Fruit fly (Drosophila melanogaster): ENCODE data around the gene CG4098.

CG4098 gene

dm6 chr3L:16647578-16648113, 38.5 kb upstream of the CG4098 start, which contains the start of gene Abl (continued):
- TF ChIP-seq Fer1 (GFP tag; optimal IDR thresholded peaks at IDR 0.05) (peak; percentile 66), ranshi (GFP tag; IDR thresholded peaks at IDR 0.05) (no peak), bigmax (GFP tag; optimal IDR thresholded peaks at IDR 0.05) (peak; percentile 52), emc (GFP tag; optimal IDR thresholded peaks at IDR 0.05) (peak; percentile 58), CG18764 (GFP tag; optimal IDR thresholded peaks at IDR 0.05) (peak; percentile 65), vvl (GFP tag; IDR thresholded peaks at IDR 0.05) (peak; percentile 66), CG15073 (GFP tag; optimal IDR thresholded peaks at IDR 0.05) (no peak), Sry-β (GFP tag; optimal IDR thresholded peaks at IDR 0.05) (no peak), seq (GFP tag; IDR thresholded peaks at IDR 0.05) (peak; percentile 53; the same call in 1 of the 2 replicates), CG4617 (GFP tag; optimal IDR thresholded peaks at IDR 0.05; ENCODE audit: borderline replicate concordance) (peak; percentile 83), nerfin-2 (GFP tag; IDR thresholded peaks at IDR 0.05; ENCODE audit: partially characterized antibody) (peak; percentile 50; the same call in 1 of the 2 replicates), Dip2 (GFP tag; IDR thresholded peaks at IDR 0.05) (no peak), Xrp1 (GFP tag; IDR thresholded peaks at IDR 0.05) (peak; percentile 57), CG8388 (GFP tag; optimal IDR thresholded peaks at IDR 0.05) (no peak), Pdp1 (GFP tag; optimal IDR thresholded peaks at IDR 0.05) (peak; percentile 68 to 81), otp (GFP tag; IDR thresholded peaks at IDR 0.05) (peak; percentile 8; the same call in 2 of the 3 replicates), CG4404 (GFP tag; IDR thresholded peaks at IDR 0.05) (peak; percentile 22; the same call in 1 of the 2 replicates), CG7928 (GFP tag; optimal IDR thresholded peaks at IDR 0.05) (peak; percentile 63), CG10147 (GFP tag; optimal IDR thresholded peaks at IDR 0.05) (peak; percentile 51), CG8359 (GFP tag; optimal IDR thresholded peaks at IDR 0.05; ENCODE audit: borderline replicate concordance) (peak; percentile 15), Xbp1 (GFP tag; optimal IDR thresholded peaks at IDR 0.05) (peak; percentile 82), CG12155 (GFP tag; optimal IDR thresholded peaks at IDR 0.05) (peak; percentile 78), Blimp-1 (GFP tag; optimal IDR thresholded peaks at IDR 0.05) (peak; percentile 44), NfI (GFP tag; optimal IDR thresholded peaks at IDR 0.05) (peak; percentile 46), fd64A (GFP tag; optimal IDR thresholded peaks at IDR 0.05) (peak; percentile 36), CG14441 (GFP tag; IDR thresholded peaks at IDR 0.05) (0 out of 2 replicates have a peak, but pooled peaks have one; percentile 20), Atf-2 (GFP tag; optimal IDR thresholded peaks at IDR 0.05) (peak; percentile 49), wor (GFP tag; IDR thresholded peaks at IDR 0.05) (no peak), Taf1 (GFP tag; IDR thresholded peaks at IDR 0.05) (no peak), CG10543 (GFP tag; optimal IDR thresholded peaks at IDR 0.05) (peak; percentile 35), CG33557 (GFP tag; optimal IDR thresholded peaks at IDR 0.05) (no peak), sr (GFP tag; IDR thresholded peaks at IDR 0.05) (peak; percentile 23; the same call in 1 of the 3 replicates), oc (tag; optimal IDR thresholded peaks at IDR 0.05) (peak; percentile 79), Fer3 (tag; optimal IDR thresholded peaks at IDR 0.05) (peak; percentile 62), wek (GFP tag; optimal IDR thresholded peaks at IDR 0.05) (peak; percentile 14), lmd (GFP tag; IDR thresholded peaks at IDR 0.05) (peak; percentile 52; the same call in 1 of the 2 replicates), Hr78 (GFP tag; optimal IDR thresholded peaks at IDR 0.05) (no peak), abd-A (tag; optimal IDR thresholded peaks at IDR 0.05) (peak; percentile 87), Vsx1 (GFP tag; optimal IDR thresholded peaks at IDR 0.05) (peak; percentile 22), Gsc (GFP tag; IDR thresholded peaks at IDR 0.05) (no peak), CG32767 (GFP tag; IDR thresholded peaks at IDR 0.05) (peak; percentile 43; the same call in 1 of the 2 replicates), CG17829 (tag; optimal IDR thresholded peaks at IDR 0.05) (peak; percentile 77), her (GFP tag; optimal IDR thresholded peaks at IDR 0.05) (peak; percentile 85), twi (tag; optimal IDR thresholded peaks at IDR 0.05) (no peak), CG4707 (GFP tag; optimal IDR thresholded peaks at IDR 0.05) (no peak), CG43689 (GFP tag; IDR thresholded peaks at IDR 0.05) (no peak), salm (tag; optimal IDR thresholded peaks at IDR 0.05) (peak; percentile 42), Deaf1 (tag; optimal IDR thresholded peaks at IDR 0.05) (peak; percentile 50), Aef1 (GFP tag; IDR thresholded peaks at IDR 0.05) (no peak)
